Fruit fly (Drosophila melanogaster) whole organism, embryonic: ENCODE results near the gene Smox.

ENCODE experiments used
- Adf1 ChIP-seq: fragments of 200-800 bp; sonication (Bioruptor generic); IDR thresholded peaks from 2 replicates; pipeline ENCODE4 v1.3.6; 2022; ENCODE audit warnings: missing biosample characterization, missing genetic modification characterization
- CG10654 ChIP-seq: fragments of 200-800 bp; sonication (Bioruptor generic); optimal IDR thresholded peaks from 2 replicates; lab custom pipeline; 2016; ENCODE audit warnings: missing biosample characterization, missing genetic modification characterization
- CG11093 ChIP-seq: fragments of 200-800 bp; sonication (Bioruptor generic); IDR thresholded peaks from 3 replicates; pipeline ENCODE4 v1.3.6; 2022; ENCODE audit warnings: missing biosample characterization, missing genetic modification characterization
- CG12769 ChIP-seq: fragments of 200-800 bp; sonication (Bioruptor generic); optimal IDR thresholded peaks from 2 replicates; lab custom pipeline; 2019; ENCODE audit warnings: missing biosample characterization, mild to moderate bottlenecking, missing genetic modification characterization, moderate library complexity
- CG13287 ChIP-seq: fragments of 200-800 bp; sonication (Bioruptor generic); IDR thresholded peaks from 2 replicates; pipeline ENCODE4 v1.3.6; 2022; ENCODE audit warnings: missing biosample characterization, missing genetic modification characterization; ENCODE audit not compliant: partially characterized antibody
- CG16813 ChIP-seq: fragments of 200-800 bp; sonication (Bioruptor generic); IDR thresholded peaks from 3 replicates; pipeline ENCODE4 v1.3.6; 2022; ENCODE audit warnings: missing biosample characterization, missing genetic modification characterization; ENCODE audit not compliant: partially characterized antibody
- CG17385 ChIP-seq: fragments of 200-800 bp; sonication (Bioruptor generic); optimal IDR thresholded peaks from 3 replicates; lab custom pipeline; 2018; ENCODE audit warnings: missing biosample characterization, mild to moderate bottlenecking, missing genetic modification characterization
- CG17612 ChIP-seq: fragments of 200-800 bp; sonication (Bioruptor generic); IDR thresholded peaks from 2 replicates; pipeline ENCODE4 v1.3.6; 2022; ENCODE audit warnings: missing biosample characterization, missing genetic modification characterization
- CG18011 ChIP-seq: fragments of 200-800 bp; sonication (Bioruptor generic); optimal IDR thresholded peaks from 2 replicates; lab custom pipeline; 2017; ENCODE audit warnings: missing biosample characterization, missing genetic modification characterization, mild to moderate bottlenecking, moderate library complexity, missing genotype
- CG18599 ChIP-seq: fragments of 200-800 bp; sonication (Bioruptor generic); optimal IDR thresholded peaks from 3 replicates; lab custom pipeline; 2017; ENCODE audit warnings: missing biosample characterization, missing genetic modification characterization, mild to moderate bottlenecking, moderate library complexity, missing genetic modification reagents
- CG31441 ChIP-seq: fragments of 200-800 bp; sonication (Bioruptor generic); IDR thresholded peaks from 2 replicates; pipeline ENCODE4 v1.3.6; 2022; ENCODE audit warnings: missing biosample characterization, missing genetic modification characterization
- CG32767 ChIP-seq: fragments of 200-800 bp; sonication (Bioruptor generic); IDR thresholded peaks from 2 replicates; pipeline ENCODE4 v1.3.6; 2022; ENCODE audit warnings: missing biosample characterization, missing genetic modification characterization
- CG32772 ChIP-seq: fragments of 200-800 bp; sonication (Bioruptor generic); IDR thresholded peaks from 2 replicates; pipeline ENCODE4 v1.3.6; 2022; ENCODE audit warnings: missing biosample characterization, missing genetic modification characterization
- CG5180 ChIP-seq: fragments of 200-800 bp; sonication (Bioruptor generic); optimal IDR thresholded peaks from 3 replicates; lab custom pipeline; 2017; ENCODE audit warnings: missing biosample characterization, missing genetic modification characterization, mild to moderate bottlenecking, moderate library complexity, missing genetic modification reagents
- CG5245 ChIP-seq: fragments of 200-800 bp; sonication (Bioruptor generic); optimal IDR thresholded peaks from 3 replicates; lab custom pipeline; 2016; ENCODE audit warnings: missing biosample characterization, missing genetic modification characterization
- CG6854 ChIP-seq: fragments of 200-800 bp; sonication (Bioruptor generic); optimal IDR thresholded peaks from 3 replicates; lab custom pipeline; 2017; ENCODE audit warnings: missing biosample characterization, mild to moderate bottlenecking, missing genetic modification characterization
- CG7556 ChIP-seq: fragments of 200-800 bp; sonication (Bioruptor generic); optimal IDR thresholded peaks from 2 replicates; lab custom pipeline; 2017; ENCODE audit warnings: missing biosample characterization, mild to moderate bottlenecking, missing genetic modification characterization
- CG9215 ChIP-seq: fragments of 200-800 bp; sonication (Bioruptor generic); IDR thresholded peaks from 2 replicates; pipeline ENCODE4 v1.3.6; 2022; ENCODE audit warnings: missing biosample characterization, missing genetic modification characterization
- Dek ChIP-seq: fragments of 200-800 bp; sonication (Bioruptor generic); optimal IDR thresholded peaks from 3 replicates; lab custom pipeline; 2019; ENCODE audit warnings: missing biosample characterization, mild to moderate bottlenecking, missing genetic modification characterization, moderate library complexity
- Fer1 ChIP-seq: fragments of 200-800 bp; sonication (Bioruptor generic); optimal IDR thresholded peaks from 2 replicates; lab custom pipeline; 2017; ENCODE audit warnings: missing biosample characterization, mild to moderate bottlenecking, missing genetic modification characterization
- GATAe ChIP-seq: fragments of 200-800 bp; sonication (Bioruptor generic); conservative IDR thresholded peaks from 2 replicates; pipeline ENCODE4 v1.3.6; 2022; ENCODE audit warnings: missing biosample characterization, missing genetic modification characterization
- H15 ChIP-seq: fragments of 200-800 bp; sonication (Bioruptor generic); IDR thresholded peaks from 3 replicates; pipeline ENCODE4 v1.3.6; 2022; ENCODE audit warnings: missing biosample characterization, missing genetic modification characterization
- HLH4C ChIP-seq: fragments of 200-800 bp; sonication (Bioruptor generic); IDR thresholded peaks from 3 replicates; pipeline ENCODE4 v1.3.6; 2022; ENCODE audit warnings: missing biosample characterization, missing genetic modification characterization; ENCODE audit not compliant: partially characterized antibody
- Hr3 ChIP-seq: fragments of 200-800 bp; sonication (Bioruptor generic); optimal IDR thresholded peaks from 3 replicates; lab custom pipeline; 2016; ENCODE audit warnings: missing biosample characterization, missing genetic modification characterization
- Hsf ChIP-seq: fragments of 200-800 bp; sonication (Bioruptor generic); optimal IDR thresholded peaks from 3 replicates; lab custom pipeline; 2016; ENCODE audit warnings: missing biosample characterization, missing genetic modification characterization
- Jarid2 ChIP-seq: fragments of 200-800 bp; sonication (Bioruptor generic); optimal IDR thresholded peaks from 3 replicates; lab custom pipeline; 2017; ENCODE audit warnings: mild to moderate bottlenecking, missing biosample characterization, missing genetic modification reagents, missing genetic modification characterization
- MESR4 ChIP-seq: fragments of 200-800 bp; sonication (Bioruptor generic); optimal IDR thresholded peaks from 2 replicates; lab custom pipeline; 2018; ENCODE audit warnings: missing biosample characterization, mild to moderate bottlenecking, missing genetic modification characterization, moderate library complexity
- Neu2 ChIP-seq: fragments of 200-800 bp; sonication (Bioruptor generic); optimal IDR thresholded peaks from 3 replicates; lab custom pipeline; 2016; ENCODE audit warnings: missing biosample characterization, missing genetic modification characterization, borderline replicate concordance
- Spps ChIP-seq: fragments of 200-800 bp; sonication (Bioruptor generic); optimal IDR thresholded peaks from 2 replicates; lab custom pipeline; 2018; ENCODE audit warnings: missing biosample characterization, mild to moderate bottlenecking, missing genetic modification characterization
- Sry-β ChIP-seq: fragments of 200-800 bp; sonication (Bioruptor generic); optimal IDR thresholded peaks from 2 replicates; lab custom pipeline; 2018; ENCODE audit warnings: missing biosample characterization, mild to moderate bottlenecking, missing genetic modification characterization, moderate library complexity
- Stat92E ChIP-seq, 3 experiments: fragments of >200 bp in 2 of 3; fragments of 200-800 bp in 1 of 3; sonication (Bioruptor generic) in 1 of 3; optimal IDR thresholded peaks; 2 replicates each; lab custom pipeline; 2017 to 2019; ENCODE audit warnings: missing biosample characterization in 3 of 3, missing genetic modification characterization in 3 of 3, mild to moderate bottlenecking in 1 of 3, moderate library complexity in 1 of 3
- Xbp1 ChIP-seq: fragments of 200-800 bp; sonication (Bioruptor generic); optimal IDR thresholded peaks from 3 replicates; lab custom pipeline; 2016; ENCODE audit warnings: missing biosample characterization, mild to moderate bottlenecking, missing genetic modification characterization
- ab ChIP-seq: fragments of 200-800 bp; sonication (Bioruptor generic); optimal IDR thresholded peaks from 2 replicates; lab custom pipeline; 2016; ENCODE audit warnings: missing biosample characterization, missing genetic modification characterization
- ase ChIP-seq: fragments of 200-800 bp; sonication (Bioruptor generic); IDR thresholded peaks from 3 replicates; pipeline ENCODE4 v1.3.6; 2022; ENCODE audit warnings: missing biosample characterization, missing genetic modification characterization
- dimm ChIP-seq: fragments of 200-800 bp; sonication (Bioruptor generic); IDR thresholded peaks from 2 replicates; pipeline ENCODE4 v1.3.6; 2022; ENCODE audit warnings: missing biosample characterization, missing genetic modification characterization
- exex ChIP-seq: fragments of 200-800 bp; sonication (Bioruptor generic); optimal IDR thresholded peaks from 4 replicates; lab custom pipeline; 2018; ENCODE audit warnings: missing biosample characterization, mild to moderate bottlenecking, missing genetic modification characterization, moderate library complexity
- fd102C ChIP-seq: fragments of 200-800 bp; sonication (Bioruptor generic); optimal IDR thresholded peaks from 2 replicates; lab custom pipeline; 2018; ENCODE audit warnings: missing biosample characterization, mild to moderate bottlenecking, missing genetic modification characterization, moderate library complexity
- gcm2 ChIP-seq: fragments of 200-800 bp; sonication (Bioruptor generic); optimal IDR thresholded peaks from 2 replicates; lab custom pipeline; 2016; ENCODE audit warnings: missing biosample characterization, missing genetic modification characterization
- gro ChIP-seq: fragments of 200-800 bp; sonication (Bioruptor generic); optimal IDR thresholded peaks from 2 replicates; lab custom pipeline; 2016; ENCODE audit warnings: missing biosample characterization, missing genetic modification characterization
- h ChIP-seq: fragments of >200 bp; optimal IDR thresholded peaks from 2 replicates; lab custom pipeline; 2017
- nerfin-1 ChIP-seq: fragments of 200-800 bp; sonication (Bioruptor generic); optimal IDR thresholded peaks from 3 replicates; lab custom pipeline; 2019; ENCODE audit warnings: missing biosample characterization, mild to moderate bottlenecking, missing genetic modification characterization, moderate library complexity
- phol ChIP-seq: fragments of 200-800 bp; sonication (Bioruptor generic); optimal IDR thresholded peaks from 3 replicates; lab custom pipeline; 2018; ENCODE audit warnings: missing biosample characterization, mild to moderate bottlenecking, missing genetic modification characterization, moderate library complexity
- sens-2 ChIP-seq: fragments of 200-800 bp; sonication (Bioruptor generic); IDR thresholded peaks from 2 replicates; pipeline ENCODE4 v1.3.6; 2022; ENCODE audit warnings: missing biosample characterization, missing genetic modification characterization
- shn ChIP-seq: fragments of 200-800 bp; sonication (Bioruptor generic); optimal IDR thresholded peaks from 3 replicates; lab custom pipeline; 2016; ENCODE audit warnings: missing biosample characterization, missing genetic modification characterization
- sna ChIP-seq: fragments of 200-800 bp; sonication (Bioruptor generic); IDR thresholded peaks from 2 replicates; pipeline ENCODE4 v1.3.6; 2022; ENCODE audit warnings: missing biosample characterization, missing genetic modification characterization; ENCODE audit not compliant: partially characterized antibody
- sug ChIP-seq: fragments of 200-800 bp; optimal IDR thresholded peaks from 2 replicates; lab custom pipeline; 2019; ENCODE audit warnings: missing biosample characterization, mild to moderate bottlenecking, missing genetic modification characterization, moderate library complexity
- toy ChIP-seq: fragments of 200-800 bp; sonication (Bioruptor generic); IDR thresholded peaks from 2 replicates; pipeline ENCODE4 v1.3.6; 2022; ENCODE audit warnings: missing biosample characterization, missing genetic modification characterization
- tx ChIP-seq: fragments of 200-800 bp; sonication (Bioruptor generic); optimal IDR thresholded peaks from 2 replicates; lab custom pipeline; 2016; ENCODE audit warnings: missing biosample characterization, missing genetic modification characterization
- wdn ChIP-seq: fragments of 200-800 bp; sonication (Bioruptor generic); IDR thresholded peaks from 2 replicates; pipeline ENCODE4 v1.3.6; 2022; ENCODE audit warnings: missing biosample characterization, missing genetic modification characterization

Smox gene

DNA sequence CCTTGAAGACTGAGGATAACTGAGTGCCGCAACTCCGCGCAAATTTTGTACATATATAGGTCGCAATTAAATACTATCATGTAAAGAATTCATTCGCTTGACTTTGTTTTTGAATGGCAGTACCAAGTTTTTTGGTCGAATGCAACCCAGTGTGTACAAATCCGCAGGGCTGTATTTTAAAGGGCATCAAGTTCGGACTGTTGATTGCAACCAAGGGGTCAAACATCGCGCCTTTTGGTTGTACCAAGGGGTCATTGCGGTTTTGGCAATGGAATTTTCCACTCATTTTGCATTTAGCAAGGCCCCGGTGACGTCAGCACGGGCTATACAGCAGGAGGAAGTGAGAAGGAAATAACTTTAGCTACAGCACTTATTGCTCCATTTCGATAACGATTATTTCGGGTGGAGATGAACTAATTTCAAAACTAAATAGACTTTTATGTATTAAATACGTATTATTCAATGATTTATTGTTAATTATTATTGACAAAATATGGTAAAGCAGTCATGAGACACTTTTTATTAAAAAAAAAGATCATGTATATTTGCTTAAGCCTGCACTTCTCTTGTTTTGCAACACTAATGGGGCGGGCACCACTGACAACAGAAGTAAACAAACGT lies 10.3 kb downstream of the Smox start, which contains the start of gene CG10958 (continued):
- TF ChIP-seq CG18011 (peak; percentile 60), GATAe (no peak), Neu2 (no peak), ase (0 out of 3 replicates have a peak, but pooled peaks have one; percentile 32), toy (GFP tag; lab: Robert Waterston, UW) (no peak), CG12769 (no peak), CG32767 (no peak), Adf1 (GFP tag; lab: Robert Waterston, UW) (peak; percentile 37; the same call in 1 of the 2 replicates), gcm2 (no peak), CG31441 (GFP tag; lab: Robert Waterston, UW) (peak; percentile 46), sna (GFP tag; lab: Robert Waterston, UW) (peak; percentile 50; the same call in 1 of the 2 replicates), Hr3 (GFP tag; lab: Kevin White, UChicago) (peak; percentile 49), tx (no peak), nerfin-1 (peak; percentile 1), Sry-β (peak; percentile 85), Xbp1 (GFP tag; lab: Kevin White, UChicago) (peak; percentile 62), H15 (GFP tag; lab: Robert Waterston, UW) (no peak), shn (GFP tag; lab: Kevin White, UChicago) (no peak), HLH4C (GFP tag; lab: Robert Waterston, UW) (no peak), CG7556 (GFP tag; lab: Kevin White, UChicago) (peak; percentile 64), CG9215 (peak; percentile 30; the same call in 1 of the 2 replicates), CG16813 (GFP tag; lab: Robert Waterston, UW) (no peak), MESR4 (peak; percentile 68), Jarid2 (GFP tag; lab: Kevin White, UChicago) (no peak), Fer1 (GFP tag; lab: Kevin White, UChicago) (peak; percentile 68), CG17385 (peak; percentile 68), phol (tag; lab: Kevin White, UChicago) (peak; percentile 47), CG11093 (GFP tag; lab: Robert Waterston, UW) (no peak), CG32772 (GFP tag; lab: Robert Waterston, UW) (peak; percentile 52; the same call in 1 of the 2 replicates), CG5245 (GFP tag; lab: Kevin White, UChicago) (peak; percentile 58), dimm (GFP tag; lab: Robert Waterston, UW) (no peak), wdn (GFP tag; lab: Robert Waterston, UW) (0 out of 2 replicates have a peak, but pooled peaks have one; percentile 27), h (no peak), sug (peak; percentile 59), Spps (tag; lab: Kevin White, UChicago) (no peak), CG17612 (GFP tag; lab: Robert Waterston, UW) (no peak), CG5180 (peak; percentile 34), sens-2 (no peak), fd102C (GFP tag; lab: Kevin White, UChicago) (no peak), gro (GFP tag; lab: Kevin White, UChicago) (no peak), CG13287 (GFP tag; lab: Robert Waterston, UW) (peak; percentile 51), Dek (tag; lab: Kevin White, UChicago) (peak; percentile 31), exex (tag; lab: Kevin White, UChicago) (peak; percentile 30), Hsf (GFP tag; lab: Kevin White, UChicago) (peak; percentile 47), CG18599 (GFP tag; lab: Kevin White, UChicago) (peak; percentile 76), CG10654 (GFP tag; lab: Kevin White, UChicago) (peak; percentile 54), Stat92E (GFP tag; optimal IDR thresholded peaks at IDR 0.05; lab: Kevin White, UChicago) (no peak), ab (GFP tag; lab: Kevin White, UChicago) (no peak), CG6854 (GFP tag; lab: Kevin White, UChicago) (no peak)
